Worm (Caenorhabditis elegans) whole organism, early embryonic: ENCODE results near the gene F55G11.1.

ENCODE experiments used
- B0310.2 ChIP-seq: sonication (generic microtip); optimal IDR thresholded peaks from 2 replicates; lab custom pipeline; 2016; ENCODE audit warnings: mild to moderate bottlenecking, missing genetic modification characterization, missing compliant biosample characterization
- F13C5.2 ChIP-seq: sonication (generic microtip); optimal IDR thresholded peaks from 2 replicates; lab custom pipeline; 2017; ENCODE audit warnings: mild to moderate bottlenecking, missing genetic modification characterization, inconsistent platforms, missing compliant biosample characterization
- aly-1 ChIP-seq: sonication (generic microtip); optimal IDR thresholded peaks from 2 replicates; lab custom pipeline; 2016; ENCODE audit warnings: missing genetic modification characterization, missing compliant biosample characterization
- ama-1 ChIP-seq: fragments of 150-350 bp; optimal IDR thresholded peaks from 2 replicates; lab custom pipeline; 2014
- ceh-13 ChIP-seq: fragments of 200-800 bp; sonication (Bioruptor generic); optimal IDR thresholded peaks from 2 replicates; lab custom pipeline; 2018; ENCODE audit warnings: mild to moderate bottlenecking, missing genetic modification characterization, missing compliant biosample characterization
- ceh-36 ChIP-seq: sonication (generic microtip); optimal IDR thresholded peaks from 2 replicates; lab custom pipeline; 2016; ENCODE audit warnings: missing genetic modification characterization, inconsistent platforms, missing compliant biosample characterization
- ets-7 ChIP-seq: sonication (generic microtip); optimal IDR thresholded peaks from 2 replicates; lab custom pipeline; 2016; ENCODE audit warnings: missing genotype, missing genetic modification characterization, missing compliant biosample characterization
- flt-1 ChIP-seq: fragments of 200-800 bp; sonication (Bioruptor generic); IDR thresholded peaks from 2 replicates; pipeline ENCODE4 v1.3.6; 2022; ENCODE audit warnings: missing genetic modification characterization, missing compliant biosample characterization
- hmbx-1 ChIP-seq: sonication (generic microtip); optimal IDR thresholded peaks from 2 replicates; lab custom pipeline; 2016; ENCODE audit warnings: mild to moderate bottlenecking, missing genetic modification characterization, missing compliant biosample characterization
- hmg-4 ChIP-seq: fragments of 200-800 bp; sonication (Bioruptor generic); optimal IDR thresholded peaks from 2 replicates; lab custom pipeline; 2018; ENCODE audit warnings: mild to moderate bottlenecking, missing genetic modification characterization, missing compliant biosample characterization
- hnd-1 ChIP-seq: sonication (generic microtip); optimal IDR thresholded peaks from 2 replicates; lab custom pipeline; 2016; ENCODE audit warnings: missing genetic modification characterization, missing compliant biosample characterization
- pes-1 ChIP-seq: fragments of 200-800 bp; sonication (Bioruptor generic); IDR thresholded peaks from 2 replicates; pipeline ENCODE4 v1.3.6; 2022; ENCODE audit warnings: missing genetic modification reagents, missing genetic modification characterization, missing compliant biosample characterization
- scrt-1 ChIP-seq: fragments of 200-800 bp; sonication (Bioruptor generic); IDR thresholded peaks from 2 replicates; pipeline ENCODE4 v1.3.6; 2022; ENCODE audit warnings: missing genetic modification characterization, missing compliant biosample characterization
- sea-1 ChIP-seq: fragments of 200-800 bp; sonication (Bioruptor generic); conservative IDR thresholded peaks from 2 replicates; pipeline ENCODE4 v1.3.6; 2022; ENCODE audit warnings: missing genetic modification characterization, missing compliant biosample characterization
- tbx-11 ChIP-seq: fragments of 200-800 bp; sonication (Bioruptor generic); IDR thresholded peaks from 2 replicates; pipeline ENCODE4 v1.3.6; 2022; ENCODE audit warnings: missing genetic modification characterization, missing compliant biosample characterization
- tbx-37 ChIP-seq: fragments of 200-800 bp; sonication (Bioruptor generic); conservative IDR thresholded peaks from 2 replicates; pipeline ENCODE4 v1.3.6; 2022; ENCODE audit warnings: missing genetic modification reagents, missing genetic modification characterization, missing compliant biosample characterization
- tra-4 ChIP-seq: sonication (generic microtip); optimal IDR thresholded peaks from 2 replicates; lab custom pipeline; 2017; ENCODE audit warnings: missing genetic modification characterization, missing compliant biosample characterization

Gene F55G11.1

DNA sequence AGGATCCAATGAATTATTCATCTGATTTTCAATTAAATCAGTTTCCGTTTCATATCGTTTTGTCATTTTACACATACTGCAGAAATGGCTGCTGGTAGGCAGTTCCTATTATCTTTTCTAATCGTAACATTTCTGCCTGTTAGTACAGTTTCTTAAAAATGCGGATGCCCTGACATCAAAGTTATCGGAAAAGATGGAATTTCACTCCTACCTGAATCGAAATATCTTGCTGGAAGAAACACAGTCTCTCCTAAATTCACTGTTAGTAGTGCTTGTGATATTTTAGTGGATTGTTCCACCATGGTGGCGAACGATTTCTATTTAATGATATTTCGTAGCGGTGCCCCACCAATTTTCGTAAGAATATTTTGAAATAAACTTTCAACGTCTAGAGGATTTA, 2.1 kb upstream of the F55G11.1 start, which contains the start of gene F55G11.10:
F55G11.10 (plus strand) TSS at position 301 of the 400 bp plus-strand sequence.
- TF ChIP-seq tbx-37 (GFP tag; lab: Robert Waterston, UW) (no peak), sea-1 (GFP tag; lab: Robert Waterston, UW) (no peak), ceh-13 (GFP tag; lab: Kevin White, UChicago) (no peak), flt-1 (GFP tag; lab: Robert Waterston, UW) (no peak), B0310.2 (tag; lab: Kevin White, UChicago) (no peak), pes-1 (GFP tag; lab: Robert Waterston, UW) (no peak), tra-4 (no peak), aly-1 (tag; lab: Kevin White, UChicago) (no peak), hnd-1 (tag; lab: Kevin White, UChicago) (no peak), hmbx-1 (tag; lab: Kevin White, UChicago) (no peak), ama-1 (lab: Kevin White, UChicago) (no peak), hmg-4 (no peak), ceh-36 (no peak)

DNA sequence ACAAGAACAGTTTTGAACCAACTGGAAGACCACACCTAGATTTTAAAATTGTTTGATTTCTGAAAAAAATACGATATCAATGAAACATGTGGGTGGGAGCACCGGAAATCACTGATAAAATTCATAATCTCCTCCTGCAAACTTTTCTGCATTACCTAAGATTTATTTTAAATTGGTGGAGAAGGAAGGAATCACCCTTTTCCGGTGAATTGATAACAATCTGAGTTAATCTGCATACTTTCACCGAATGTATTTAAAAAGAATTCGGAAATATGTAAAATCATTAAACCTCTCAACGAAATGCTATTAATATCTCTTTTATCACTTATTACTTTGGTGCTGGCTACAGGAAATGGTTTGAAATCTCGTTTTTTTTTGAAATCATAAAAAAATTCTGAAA, 3.8 kb downstream of the F55G11.1 start, which contains the start of gene dct-19:
dct-19 (plus strand) TSS at position 301 of the 400 bp plus-strand sequence.
- TF ChIP-seq tbx-37 (GFP tag; lab: Robert Waterston, UW) (no peak), aly-1 (tag; lab: Kevin White, UChicago) (no peak)

DNA sequence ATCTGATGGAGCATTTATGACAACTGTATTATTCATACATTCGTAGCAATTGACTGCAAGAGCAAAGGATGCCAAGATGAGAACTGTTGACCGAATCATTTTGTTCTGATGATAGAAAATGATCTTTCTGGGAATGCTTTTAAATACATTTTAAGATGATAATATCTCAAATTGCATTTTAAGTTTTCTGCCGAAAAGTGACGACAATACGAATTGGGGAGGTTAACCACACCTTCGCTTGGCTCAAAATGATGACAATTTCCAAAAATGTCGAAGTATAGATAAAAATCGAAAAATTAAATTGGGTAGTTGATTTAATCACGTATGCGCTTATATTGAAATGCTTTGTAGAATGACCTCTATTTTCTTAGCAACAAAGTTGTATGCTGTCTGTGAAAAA, 5.1 kb downstream of the F55G11.1 start, which contains the start of gene dod-24:
dod-24 (minus strand) TSS at position 101 of the 400 bp plus-strand sequence.
- no peak for TF ChIP-seq tbx-37 (GFP tag; lab: Robert Waterston, UW)
- no peak for TF ChIP-seq ets-7 (tag; lab: Kevin White, UChicago)
- no peak for TF ChIP-seq ceh-13 (GFP tag; lab: Kevin White, UChicago)
- TF ChIP-seq tra-4: no peak
- no peak for TF ChIP-seq ama-1 (lab: Kevin White, UChicago)

DNA sequence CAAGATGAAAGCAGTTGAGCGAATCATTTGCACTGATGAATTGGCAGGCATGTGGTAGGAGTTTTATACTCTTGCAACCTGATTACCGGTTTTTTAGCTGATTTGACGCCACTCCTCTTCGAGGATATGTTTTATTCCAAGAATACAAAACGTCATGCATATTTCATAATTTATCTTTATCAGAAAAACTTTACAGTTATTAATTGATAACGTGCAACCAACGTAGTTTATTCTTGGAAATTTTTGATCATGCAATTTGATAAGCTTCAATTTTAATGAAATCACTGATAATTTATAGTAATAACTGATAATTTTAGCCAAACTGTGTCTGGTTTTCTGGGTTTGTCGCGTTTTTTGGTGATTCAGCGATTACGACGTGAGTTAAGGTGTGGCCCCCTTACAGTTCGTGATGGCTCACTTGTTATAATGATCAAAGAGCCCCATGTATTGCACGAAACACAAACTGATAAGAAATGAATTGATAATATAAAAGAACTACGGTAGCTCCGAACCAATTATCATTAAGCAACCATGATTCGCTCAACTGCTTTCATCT, 10.1 kb downstream of the F55G11.1 start, which contains the start of the genes cld-1 and dod-21:
cld-1 (minus strand) TSS at position 51 of the 556 bp plus-strand sequence.
dod-21 (plus strand) TSS at position 518 of the 556 bp plus-strand sequence.
- no peak for TF ChIP-seq sea-1 (GFP tag; lab: Robert Waterston, UW)

DNA sequence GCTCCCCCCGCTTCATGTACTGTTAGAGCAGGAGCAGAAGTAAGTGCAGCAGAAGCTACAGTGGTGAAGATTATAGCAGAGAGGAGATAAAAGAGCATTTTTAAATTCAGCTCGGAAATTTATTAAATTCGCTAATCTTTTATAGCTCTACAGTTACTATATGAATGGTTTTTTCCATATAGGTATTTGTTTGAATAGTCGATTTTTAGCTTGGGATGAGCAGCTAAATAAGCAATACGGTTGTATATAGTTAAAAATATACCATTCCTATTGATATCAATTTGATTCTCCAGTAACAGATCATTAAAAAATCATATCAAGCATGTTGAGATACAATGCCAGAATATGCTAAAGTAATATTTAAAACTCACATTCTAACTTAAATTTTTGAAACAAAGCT, 19.7 kb downstream of the F55G11.1 start, which contains the start of gene srlf-5:
srlf-5 (minus strand) TSS at position 101 of the 400 bp plus-strand sequence.
- no peak for TF ChIP-seq tbx-11 (GFP tag; lab: Robert Waterston, UW)
- no peak for TF ChIP-seq flt-1 (GFP tag; lab: Robert Waterston, UW)
- no peak for TF ChIP-seq hmg-4

DNA sequence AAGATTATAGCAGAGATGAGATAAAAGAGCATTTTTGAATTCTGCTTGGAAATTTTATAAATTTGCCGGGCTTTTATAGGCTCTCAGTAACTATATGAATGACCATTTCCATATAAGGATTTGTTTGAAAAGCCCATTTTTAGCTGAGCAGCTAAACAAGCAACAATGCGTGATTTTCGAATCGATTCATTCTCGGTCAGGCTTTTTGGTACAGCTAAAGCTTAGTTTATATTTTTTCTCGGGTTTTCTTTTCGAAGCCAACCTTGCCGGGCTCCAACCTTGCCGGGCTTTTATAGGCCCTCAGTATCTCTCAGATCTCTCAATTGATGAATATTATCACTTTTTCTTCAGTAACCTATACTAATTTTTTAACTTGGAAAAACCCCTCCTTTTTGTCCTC, 22.1 kb downstream of the F55G11.1 start, which contains the start of gene srlf-4:
srlf-4 (minus strand) TSS at position 101 of the 400 bp plus-strand sequence.
- no peak for TF ChIP-seq aly-1 (tag; lab: Kevin White, UChicago)
- TF ChIP-seq ceh-36: no peak
- TF ChIP-seq F13C5.2 (tag; lab: Kevin White, UChicago): no peak
- no peak for TF ChIP-seq B0310.2 (tag; lab: Kevin White, UChicago)
- TF ChIP-seq sea-1 (GFP tag; lab: Robert Waterston, UW): no peak
- TF ChIP-seq pes-1 (GFP tag; lab: Robert Waterston, UW): no peak
- TF ChIP-seq flt-1 (GFP tag; lab: Robert Waterston, UW): no peak
- TF ChIP-seq tbx-11 (GFP tag; lab: Robert Waterston, UW): no peak
- no peak for TF ChIP-seq tbx-37 (GFP tag; lab: Robert Waterston, UW)
- no peak for TF ChIP-seq tra-4
- TF ChIP-seq hmbx-1 (tag; lab: Kevin White, UChicago): no peak
- TF ChIP-seq scrt-1 (GFP tag; lab: Robert Waterston, UW): no peak
- TF ChIP-seq ceh-13 (GFP tag; lab: Kevin White, UChicago): no peak
- TF ChIP-seq hnd-1 (tag; lab: Kevin White, UChicago): no peak

DNA sequence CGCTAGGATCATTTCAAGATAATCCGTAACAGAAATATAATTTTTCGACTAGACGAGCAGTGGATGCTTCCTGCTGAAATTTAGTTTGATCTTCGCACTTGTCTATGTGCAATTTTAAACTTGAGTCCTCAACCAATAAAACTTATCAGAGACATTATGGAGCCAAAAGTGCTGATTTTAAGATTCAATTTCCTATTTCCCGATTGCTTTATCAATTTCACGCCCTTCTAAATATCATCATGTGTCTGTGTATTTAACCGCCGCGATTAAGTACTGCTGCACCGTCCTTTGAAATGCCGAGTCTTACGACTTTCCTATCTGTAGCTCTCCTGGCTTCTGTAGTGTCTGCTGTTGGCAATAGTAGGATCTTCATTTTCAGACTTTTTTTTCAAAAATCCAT, 25.4 kb downstream of the F55G11.1 start, which contains the start of gene C32H11.4:
C32H11.4 (plus strand) TSS at position 238 of the 400 bp plus-strand sequence.
- TF ChIP-seq ceh-36: no peak
- TF ChIP-seq hmbx-1 (tag; lab: Kevin White, UChicago): no peak
- TF ChIP-seq tbx-37 (GFP tag; lab: Robert Waterston, UW): no peak
- no peak for TF ChIP-seq flt-1 (GFP tag; lab: Robert Waterston, UW)
- no peak for TF ChIP-seq hnd-1 (tag; lab: Kevin White, UChicago)
- no peak for TF ChIP-seq aly-1 (tag; lab: Kevin White, UChicago)

DNA sequence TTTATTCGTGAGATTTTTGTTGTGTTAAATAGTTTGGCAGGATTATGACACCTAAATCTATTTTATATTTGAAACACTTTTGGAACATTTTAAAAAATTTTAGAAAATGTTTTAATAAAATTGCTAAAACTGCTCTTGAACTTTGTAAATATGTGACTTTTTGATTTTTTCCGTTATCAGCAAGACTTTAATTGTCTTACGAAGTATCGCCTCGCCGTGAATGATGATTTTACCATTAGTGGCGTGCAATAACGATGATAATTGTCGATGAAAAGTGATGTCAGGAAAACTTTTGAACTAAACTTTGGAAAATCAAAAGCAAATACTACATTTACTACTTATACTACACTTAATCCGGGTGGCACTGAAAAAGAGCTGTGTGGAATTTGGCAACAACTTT, 25.8 kb downstream of the F55G11.1 start:
- TF ChIP-seq sea-1 (GFP tag; lab: Robert Waterston, UW) (no peak), ets-7 (tag; lab: Kevin White, UChicago) (no peak), hmbx-1 (tag; lab: Kevin White, UChicago) (no peak)

DNA sequence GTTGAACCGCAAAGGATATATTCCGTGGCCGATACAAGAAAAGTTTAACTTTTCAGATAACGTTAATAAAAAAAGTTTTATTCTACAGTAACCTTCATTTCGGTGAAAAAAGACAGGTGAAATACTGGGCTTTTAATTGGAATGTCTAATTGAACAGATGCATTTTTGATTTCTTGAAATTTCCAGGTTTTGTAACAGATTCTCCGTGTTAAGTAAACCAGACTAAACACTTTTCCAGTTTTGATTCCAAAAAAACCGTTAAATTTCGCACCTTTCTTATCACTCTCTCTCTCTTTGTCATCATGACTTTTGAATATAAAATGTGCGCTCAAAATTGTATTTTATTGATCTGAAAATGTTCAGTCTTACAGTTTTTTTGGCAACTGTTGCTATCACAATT, 28.1 kb downstream of the F55G11.1 start, which contains the start of gene C32H11.3:
C32H11.3 (plus strand) TSS at position 301 of the 400 bp plus-strand sequence.
- TF ChIP-seq ets-7 (tag; lab: Kevin White, UChicago) (no peak), scrt-1 (GFP tag; lab: Robert Waterston, UW) (no peak), ceh-13 (GFP tag; lab: Kevin White, UChicago) (no peak), tbx-37 (GFP tag; lab: Robert Waterston, UW) (no peak), aly-1 (tag; lab: Kevin White, UChicago) (no peak), F13C5.2 (tag; lab: Kevin White, UChicago) (no peak), hmg-4 (no peak), tra-4 (no peak), flt-1 (GFP tag; lab: Robert Waterston, UW) (no peak), ceh-36 (no peak), B0310.2 (tag; lab: Kevin White, UChicago) (no peak), pes-1 (GFP tag; lab: Robert Waterston, UW) (no peak)
